Worm (Caenorhabditis elegans): ENCODE results near the gene Y22D7AL.11.

The Y22D7AL.11 gene

DNA sequence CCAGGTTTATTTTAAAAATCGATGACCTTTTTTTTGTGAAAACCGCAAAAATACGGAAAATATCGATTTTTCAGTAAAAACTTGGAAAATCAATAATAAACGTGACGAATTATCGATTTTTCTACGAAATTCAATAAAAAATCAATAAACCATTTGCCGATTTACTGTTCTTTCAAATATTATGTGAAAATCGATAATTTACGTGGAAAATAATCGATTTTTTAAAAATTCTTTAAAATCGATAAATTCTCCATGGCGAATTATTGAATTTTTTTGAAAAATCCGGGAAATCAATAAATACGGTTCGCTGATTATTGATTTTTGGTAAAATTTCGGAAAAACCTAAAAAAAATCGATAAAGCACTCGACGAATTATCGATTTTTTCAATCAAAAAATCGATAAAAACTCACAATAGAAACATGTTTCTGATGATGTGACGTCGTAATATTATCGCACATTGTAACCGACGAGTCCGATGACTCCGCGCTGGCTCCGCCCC is 49.9 kb downstream of the Y22D7AL.11 start:
- TF ChIP-seq him-1 (tag; optimal IDR thresholded peaks at IDR 0.05) (no peak), W03F9.2 (tag; optimal IDR thresholded peaks at IDR 0.05) (no peak), dao-5 (tag; optimal IDR thresholded peaks at IDR 0.05) (no peak)

- TF ChIP-seq dao-5 (tag; optimal IDR thresholded peaks at IDR 0.05) (no peak), W03F9.2 (tag; optimal IDR thresholded peaks at IDR 0.05) (no peak), him-1 (tag; optimal IDR thresholded peaks at IDR 0.05) (no peak)
Observed at ce11 chrIII:1583529-1583928, 50.6 kb downstream of the Y22D7AL.11 start.
